Fruit fly (Drosophila melanogaster) whole organism: ENCODE data around the gene Dbp73D.

ENCODE experiments used
- CG8478 ChIP-seq: fragments of >200 bp; optimal IDR thresholded peaks from 2 replicates; lab custom pipeline; 2018; ENCODE audit warnings: inconsistent platforms
- Dll ChIP-seq: fragments of >200 bp; optimal IDR thresholded peaks from 2 replicates; lab custom pipeline; 2017
- EcR ChIP-seq, 2 experiments: fragments of >200 bp; optimal IDR thresholded peaks; 2 replicates each; lab custom pipeline; 2017; ENCODE audit warnings: missing biosample characterization in 2 of 2, missing genetic modification characterization in 2 of 2, missing genetic modification reagents in 2 of 2
- pan ChIP-seq: fragments of >200 bp; optimal IDR thresholded peaks from 2 replicates; lab custom pipeline; 2017
- psq ChIP-seq: fragments of >200 bp; optimal IDR thresholded peaks from 2 replicates; lab custom pipeline; 2017
- usp ChIP-seq: fragments of >200 bp; optimal IDR thresholded peaks from 2 replicates; lab custom pipeline; 2017; ENCODE audit warnings: missing biosample characterization, missing genetic modification characterization, mixed read lengths

Gene Dbp73D

DNA sequence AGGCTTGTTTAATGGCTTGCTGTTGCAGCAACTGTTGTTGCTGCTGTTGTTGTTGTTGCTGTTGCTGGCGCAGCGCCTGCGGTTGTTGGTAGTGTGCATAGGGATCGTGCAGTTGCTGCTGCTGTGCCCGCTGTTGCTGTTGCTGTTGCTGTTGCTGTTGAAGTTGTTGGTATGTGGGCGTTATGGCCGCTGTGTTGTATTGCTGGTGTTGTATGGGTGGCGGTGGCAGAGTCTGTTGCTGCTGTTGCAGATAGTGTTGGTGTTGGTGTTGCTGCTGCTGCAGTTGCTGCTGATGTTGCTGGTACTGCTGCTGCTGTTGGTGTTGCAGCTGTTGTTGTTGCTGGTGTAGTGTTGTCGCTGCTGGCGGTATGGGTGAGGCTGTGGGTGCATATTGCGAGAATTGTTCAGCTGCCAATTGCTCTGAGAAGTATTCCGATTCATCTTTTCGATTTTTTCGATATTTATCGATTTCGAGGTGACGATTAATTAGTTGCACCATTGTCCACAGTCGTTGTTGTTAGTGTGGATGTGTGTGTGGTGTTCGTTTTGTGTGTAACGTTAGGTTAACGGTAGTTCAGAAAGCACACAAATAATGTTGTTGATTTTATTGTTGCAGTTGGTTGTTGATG is 51.0 kb downstream of the Dbp73D start:
- TF ChIP-seq Dll (lab: Kevin White, UChicago) (no peak), EcR (GFP tag; optimal IDR thresholded peaks at IDR 0.05; lab: Kevin White, UChicago) (no peak), psq (no peak), usp (no peak), pan (lab: Kevin White, UChicago) (no peak), CG8478 (lab: Kevin White, UChicago) (no peak)
